Worm (Caenorhabditis elegans) whole organism, dauer: ENCODE data around the gene T28H10.2.

Experiments used
- unc-62 ChIP-seq: sonication (generic microtip); optimal IDR thresholded peaks from 2 replicates; lab custom pipeline; 2017; ENCODE audit warnings: missing biosample characterization, missing genetic modification reagents, missing genetic modification characterization

The T28H10.2 gene

ce11 chrV:12517148-12517547 lies 4.4 kb upstream of the T28H10.2 start, which contains the start of gene cal-1:
Gene cal-1 (minus strand): TSS chrV:12517248.
- TF ChIP-seq unc-62 (GFP tag; lab: Kevin White, UChicago), result no peak

ce11 chrV:12513900-12514299 lies 1.2 kb upstream of the T28H10.2 start:
- no peak for TF ChIP-seq unc-62 (GFP tag; lab: Kevin White, UChicago)

ce11 chrV:12511946-12512345 lies 803 bp downstream of the T28H10.2 start:
- TF ChIP-seq unc-62 (GFP tag; lab: Kevin White, UChicago), result no peak

- TF ChIP-seq unc-62 (GFP tag; lab: Kevin White, UChicago), result no peak
Measured at ce11 chrV:12506185-12506584, 6.6 kb downstream of the T28H10.2 start, which contains the start of gene nlp-46. Gene nlp-46 (minus strand): TSS chrV:12506285.

ce11 chrV:12505730-12506129 lies 7.0 kb downstream of the T28H10.2 start:
- no peak for TF ChIP-seq unc-62 (GFP tag; lab: Kevin White, UChicago)

ce11 chrV:12503494-12503893 lies 9.3 kb downstream of the T28H10.2 start, which contains the start of gene T28H10.1:
Gene T28H10.1 (plus strand): TSS chrV:12503794.
- TF ChIP-seq unc-62 (GFP tag; lab: Kevin White, UChicago), result no peak

ce11 chrV:12497725-12498263 lies 15.0 kb downstream of the T28H10.2 start, which contains the start of the genes W04D2.4 and rbm-25:
Gene W04D2.4 (minus strand): TSS chrV:12497755.
Gene rbm-25 (plus strand): TSS chrV:12498213.
- no peak for TF ChIP-seq unc-62 (GFP tag; lab: Kevin White, UChicago)

ce11 chrV:12494522-12494921 lies 18.2 kb downstream of the T28H10.2 start, which contains the start of gene mrps-11:
Gene mrps-11 (minus strand): TSS chrV:12494622.
- no peak for TF ChIP-seq unc-62 (GFP tag; lab: Kevin White, UChicago)

- no peak for TF ChIP-seq unc-62 (GFP tag; lab: Kevin White, UChicago)
Measured at ce11 chrV:12491070-12491643, 21.6 kb downstream of the T28H10.2 start.

- no peak for TF ChIP-seq unc-62 (GFP tag; lab: Kevin White, UChicago)
Measured at ce11 chrV:12488002-12488401, 24.7 kb downstream of the T28H10.2 start.

- TF ChIP-seq unc-62 (GFP tag; lab: Kevin White, UChicago), result no peak
Measured at ce11 chrV:12486934-12487333, 25.8 kb downstream of the T28H10.2 start, which contains the start of gene inx-11. Gene inx-11 (plus strand): TSS chrV:12487234.

ce11 chrV:12484585-12484984 lies 28.2 kb downstream of the T28H10.2 start, which contains the start of gene srt-39:
Gene srt-39 (plus strand): TSS chrV:12484885.
- no peak for TF ChIP-seq unc-62 (GFP tag; lab: Kevin White, UChicago)

- no peak for TF ChIP-seq unc-62 (GFP tag; lab: Kevin White, UChicago)
Measured at ce11 chrV:12478990-12479389, 33.8 kb downstream of the T28H10.2 start.

ce11 chrV:12478111-12478510 lies 34.6 kb downstream of the T28H10.2 start, which contains the start of gene atn-1:
Gene atn-1 (plus strand): TSS chrV:12478411.
- TF ChIP-seq unc-62 (GFP tag; lab: Kevin White, UChicago), result no peak

ce11 chrV:12477139-12477538 lies 35.6 kb downstream of the T28H10.2 start:
- no peak for TF ChIP-seq unc-62 (GFP tag; lab: Kevin White, UChicago)

- TF ChIP-seq unc-62 (GFP tag; lab: Kevin White, UChicago), result no peak
Measured at ce11 chrV:12475360-12475759, 37.4 kb downstream of the T28H10.2 start.

- TF ChIP-seq unc-62 (GFP tag; lab: Kevin White, UChicago), result no peak
Measured at ce11 chrV:12470324-12470723, 42.4 kb downstream of the T28H10.2 start.
